Fruit fly (Drosophila melanogaster): ENCODE measurements around the gene Dys.
A peak's percentile ranks its signal among the peaks of the same experiment; 100 is the strongest.

The Dys gene

dm6 chr3R:19463016-19463664, 2.3 kb downstream of the Dys start, which contains the start of gene Scsalpha2 (continued):
- TF ChIP-seq her (GFP tag; optimal IDR thresholded peaks at IDR 0.05) (peak; percentile 3), tgo (GFP tag; IDR thresholded peaks at IDR 0.05) (no peak), CG14014 (GFP tag; IDR thresholded peaks at IDR 0.05) (no peak; the same call in 1 of the 2 replicates), CG10979 (tag; optimal IDR thresholded peaks at IDR 0.05) (peak; percentile 6), chinmo (GFP tag; IDR thresholded peaks at IDR 0.05; ENCODE audit: partially characterized antibody) (0 out of 4 replicates have a peak, but pooled peaks have one; percentile 54), CG31224 (GFP tag; IDR thresholded peaks at IDR 0.05) (peak; percentile 44; the same call in 1 of the 2 replicates), insv (GFP tag; optimal IDR thresholded peaks at IDR 0.05) (peak; percentile 70 to 95), Ets65A (GFP tag) (no peak), Kr (GFP tag; optimal IDR thresholded peaks at IDR 0.05) (peak; percentile 53), yki (optimal IDR thresholded peaks at IDR 0.05) (peak; percentile 34), CG6765 (GFP tag; optimal IDR thresholded peaks at IDR 0.05) (no peak), Scr (GFP tag; IDR thresholded peaks at IDR 0.05; ENCODE audit: partially characterized antibody) (no peak), CG11504 (tag; optimal IDR thresholded peaks at IDR 0.05) (peak; percentile 18), E2f2 (GFP tag; IDR thresholded peaks at IDR 0.05) (no peak), pros (GFP tag; optimal IDR thresholded peaks at IDR 0.05) (peak; percentile 1), CG8388 (GFP tag; optimal IDR thresholded peaks at IDR 0.05) (peak; percentile 67), salm (tag; optimal IDR thresholded peaks at IDR 0.05) (no peak), disco-r (GFP tag; optimal IDR thresholded peaks at IDR 0.05) (no peak), zfh1 (GFP tag; IDR thresholded peaks at IDR 0.05) (peak; percentile 35; the same call in 1 of the 3 replicates), al (GFP tag; IDR thresholded peaks at IDR 0.05) (no peak), nerfin-1 (tag; optimal IDR thresholded peaks at IDR 0.05) (no peak), CG2199 (GFP tag; IDR thresholded peaks at IDR 0.05) (peak; percentile 73; the same call in 1 of the 3 replicates), CG12942 (GFP tag; optimal IDR thresholded peaks at IDR 0.05) (no peak), Poxn (GFP tag; IDR thresholded peaks at IDR 0.05) (no peak), kni (GFP tag; optimal IDR thresholded peaks at IDR 0.05) (peak; percentile 47), emc (GFP tag; optimal IDR thresholded peaks at IDR 0.05) (no peak), ems (GFP tag; optimal IDR thresholded peaks at IDR 0.05) (no peak), CkIIα-i1 (GFP tag; IDR thresholded peaks at IDR 0.05) (no peak), row (GFP tag; IDR thresholded peaks at IDR 0.05) (peak; percentile 10; the same call in 1 of the 3 replicates), peb (GFP tag; IDR thresholded peaks at IDR 0.05) (no peak)

- TF ChIP-seq prd (optimal IDR thresholded peaks at IDR 0.05) (no peak), prd (GFP tag; IDR thresholded peaks at IDR 0.05) (peak; percentile 33; the same call in 1 of the 3 replicates), vvl (GFP tag; IDR thresholded peaks at IDR 0.05) (no peak; the same call in 1 of the 2 replicates), CG2712 (tag; optimal IDR thresholded peaks at IDR 0.05) (peak; percentile 50), hkb (optimal IDR thresholded peaks at IDR 0.05) (no peak), hkb (GFP tag; IDR thresholded peaks at IDR 0.05) (no peak; the same call in 1 of the 2 replicates), CG8388 (GFP tag; optimal IDR thresholded peaks at IDR 0.05) (peak; percentile 56), CG1529 (GFP tag; optimal IDR thresholded peaks at IDR 0.05) (peak; percentile 76), D19A (tag; optimal IDR thresholded peaks at IDR 0.05) (peak; percentile 54), en (GFP tag; optimal IDR thresholded peaks at IDR 0.05) (peak; percentile 26), gem (tag; optimal IDR thresholded peaks at IDR 0.05) (peak; percentile 66), z (GFP tag; IDR thresholded peaks at IDR 0.05) (0 out of 3 replicates have a peak, but pooled peaks have one; percentile 20), pzg (GFP tag; optimal IDR thresholded peaks at IDR 0.05) (no peak), CG14667 (GFP tag; IDR thresholded peaks at IDR 0.05) (no peak), Hmr (GFP tag; optimal IDR thresholded peaks at IDR 0.05) (peak; percentile 69), CG12769 (tag; optimal IDR thresholded peaks at IDR 0.05) (peak; percentile 49), CG11723 (GFP tag; optimal IDR thresholded peaks at IDR 0.05) (peak; percentile 57), CG6765 (GFP tag; optimal IDR thresholded peaks at IDR 0.05) (peak; percentile 38), insv (GFP tag; optimal IDR thresholded peaks at IDR 0.05) (peak; percentile 55 to 90), CG7745 (tag; optimal IDR thresholded peaks at IDR 0.05) (peak; percentile 66), Oli (tag; optimal IDR thresholded peaks at IDR 0.05) (peak; percentile 22), vfl (GFP tag; optimal IDR thresholded peaks at IDR 0.05) (no peak), CG12219 (GFP tag; optimal IDR thresholded peaks at IDR 0.05) (peak; percentile 60)
These were observed 3.1 kb downstream of the Dys start for dm6 chr3R:19463874-19464549.
